Worm (Caenorhabditis elegans) whole organism, early embryonic: ENCODE measurements around the gene oac-6.

Source experiments
- B0310.2 ChIP-seq: sonication (generic microtip); optimal IDR thresholded peaks from 2 replicates; lab custom pipeline; 2016; ENCODE audit warnings: mild to moderate bottlenecking, missing genetic modification characterization, missing compliant biosample characterization
- F13C5.2 ChIP-seq: sonication (generic microtip); optimal IDR thresholded peaks from 2 replicates; lab custom pipeline; 2017; ENCODE audit warnings: mild to moderate bottlenecking, missing genetic modification characterization, inconsistent platforms, missing compliant biosample characterization
- aly-1 ChIP-seq: sonication (generic microtip); optimal IDR thresholded peaks from 2 replicates; lab custom pipeline; 2016; ENCODE audit warnings: missing genetic modification characterization, missing compliant biosample characterization
- ama-1 ChIP-seq: fragments of 150-350 bp; optimal IDR thresholded peaks from 2 replicates; lab custom pipeline; 2014
- ceh-13 ChIP-seq: fragments of 200-800 bp; sonication (Bioruptor generic); optimal IDR thresholded peaks from 2 replicates; lab custom pipeline; 2018; ENCODE audit warnings: mild to moderate bottlenecking, missing genetic modification characterization, missing compliant biosample characterization
- ceh-36 ChIP-seq: sonication (generic microtip); optimal IDR thresholded peaks from 2 replicates; lab custom pipeline; 2016; ENCODE audit warnings: missing genetic modification characterization, inconsistent platforms, missing compliant biosample characterization
- ets-7 ChIP-seq: sonication (generic microtip); optimal IDR thresholded peaks from 2 replicates; lab custom pipeline; 2016; ENCODE audit warnings: missing genotype, missing genetic modification characterization, missing compliant biosample characterization
- flt-1 ChIP-seq: fragments of 200-800 bp; sonication (Bioruptor generic); IDR thresholded peaks from 2 replicates; pipeline ENCODE4 v1.3.6; 2022; ENCODE audit warnings: missing genetic modification characterization, missing compliant biosample characterization
- hmbx-1 ChIP-seq: sonication (generic microtip); optimal IDR thresholded peaks from 2 replicates; lab custom pipeline; 2016; ENCODE audit warnings: mild to moderate bottlenecking, missing genetic modification characterization, missing compliant biosample characterization
- hmg-4 ChIP-seq: fragments of 200-800 bp; sonication (Bioruptor generic); optimal IDR thresholded peaks from 2 replicates; lab custom pipeline; 2018; ENCODE audit warnings: mild to moderate bottlenecking, missing genetic modification characterization, missing compliant biosample characterization
- hnd-1 ChIP-seq: sonication (generic microtip); optimal IDR thresholded peaks from 2 replicates; lab custom pipeline; 2016; ENCODE audit warnings: missing genetic modification characterization, missing compliant biosample characterization
- pes-1 ChIP-seq: fragments of 200-800 bp; sonication (Bioruptor generic); IDR thresholded peaks from 2 replicates; pipeline ENCODE4 v1.3.6; 2022; ENCODE audit warnings: missing genetic modification reagents, missing genetic modification characterization, missing compliant biosample characterization
- scrt-1 ChIP-seq: fragments of 200-800 bp; sonication (Bioruptor generic); IDR thresholded peaks from 2 replicates; pipeline ENCODE4 v1.3.6; 2022; ENCODE audit warnings: missing genetic modification characterization, missing compliant biosample characterization
- sea-1 ChIP-seq: fragments of 200-800 bp; sonication (Bioruptor generic); conservative IDR thresholded peaks from 2 replicates; pipeline ENCODE4 v1.3.6; 2022; ENCODE audit warnings: missing genetic modification characterization, missing compliant biosample characterization
- tbx-11 ChIP-seq: fragments of 200-800 bp; sonication (Bioruptor generic); IDR thresholded peaks from 2 replicates; pipeline ENCODE4 v1.3.6; 2022; ENCODE audit warnings: missing genetic modification characterization, missing compliant biosample characterization
- tbx-37 ChIP-seq: fragments of 200-800 bp; sonication (Bioruptor generic); conservative IDR thresholded peaks from 2 replicates; pipeline ENCODE4 v1.3.6; 2022; ENCODE audit warnings: missing genetic modification reagents, missing genetic modification characterization, missing compliant biosample characterization
- tra-4 ChIP-seq: sonication (generic microtip); optimal IDR thresholded peaks from 2 replicates; lab custom pipeline; 2017; ENCODE audit warnings: missing genetic modification characterization, missing compliant biosample characterization

oac-6 gene

DNA sequence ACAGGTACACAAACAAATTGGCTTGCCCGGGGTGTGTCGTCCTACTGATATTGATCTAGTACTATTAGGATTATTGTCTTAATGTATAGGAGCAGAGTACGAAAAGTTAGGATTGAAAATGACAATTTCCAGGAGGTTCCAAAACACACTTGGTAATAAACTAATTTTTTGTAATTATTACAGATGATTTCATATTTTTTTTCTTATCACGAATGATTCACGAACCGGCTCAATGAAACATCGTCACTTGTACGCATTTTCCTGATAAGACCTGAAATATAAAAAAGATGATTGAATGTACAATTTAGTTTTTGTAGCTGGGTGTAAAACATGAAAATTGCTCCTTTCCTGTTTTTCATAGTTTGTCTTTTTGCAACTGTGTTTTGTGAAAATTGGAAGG, at the start of gene oac-6, which contains the start of gene C31A11.13:
TSS of gene oac-6 (plus strand) at position 279 of the 400 bp plus-strand sequence.
TSS of gene C31A11.13 (minus strand) at position 113 of the 400 bp plus-strand sequence.
- TF ChIP-seq scrt-1 (no peak), hmg-4 (no peak), tra-4 (tag; lab: Kevin White, UChicago) (no peak), tbx-11 (GFP tag; lab: Robert Waterston, UW) (no peak), aly-1 (tag; lab: Kevin White, UChicago) (no peak), B0310.2 (tag; lab: Kevin White, UChicago) (no peak), sea-1 (GFP tag; lab: Robert Waterston, UW) (no peak), hmbx-1 (tag; lab: Kevin White, UChicago) (no peak), ceh-36 (tag; lab: Kevin White, UChicago) (no peak), flt-1 (GFP tag; lab: Robert Waterston, UW) (no peak), ets-7 (tag; lab: Kevin White, UChicago) (no peak), tbx-37 (GFP tag; lab: Robert Waterston, UW) (no peak), hnd-1 (tag; lab: Kevin White, UChicago) (no peak), F13C5.2 (tag; lab: Kevin White, UChicago) (no peak), ama-1 (lab: Kevin White, UChicago) (no peak), ceh-13 (GFP tag; lab: Kevin White, UChicago) (no peak)

ce11 chrV:16253687-16254086, 48.8 kb upstream of the oac-6 start, which contains the start of gene gcy-20:
TSS of gene gcy-20 (minus strand) at chrV:16253787.
- TF ChIP-seq aly-1 (tag; lab: Kevin White, UChicago) (no peak), pes-1 (GFP tag; lab: Robert Waterston, UW) (no peak), hnd-1 (tag; lab: Kevin White, UChicago) (no peak), F13C5.2 (tag; lab: Kevin White, UChicago) (no peak), hmbx-1 (tag; lab: Kevin White, UChicago) (no peak), hmg-4 (no peak), tbx-37 (GFP tag; lab: Robert Waterston, UW) (no peak), sea-1 (GFP tag; lab: Robert Waterston, UW) (no peak), ceh-36 (tag; lab: Kevin White, UChicago) (no peak), flt-1 (GFP tag; lab: Robert Waterston, UW) (no peak), ets-7 (tag; lab: Kevin White, UChicago) (no peak), ama-1 (lab: Kevin White, UChicago) (no peak), ceh-13 (GFP tag; lab: Kevin White, UChicago) (no peak), tbx-11 (GFP tag; lab: Robert Waterston, UW) (no peak), scrt-1 (no peak), B0310.2 (tag; lab: Kevin White, UChicago) (no peak), tra-4 (tag; lab: Kevin White, UChicago) (no peak)

DNA sequence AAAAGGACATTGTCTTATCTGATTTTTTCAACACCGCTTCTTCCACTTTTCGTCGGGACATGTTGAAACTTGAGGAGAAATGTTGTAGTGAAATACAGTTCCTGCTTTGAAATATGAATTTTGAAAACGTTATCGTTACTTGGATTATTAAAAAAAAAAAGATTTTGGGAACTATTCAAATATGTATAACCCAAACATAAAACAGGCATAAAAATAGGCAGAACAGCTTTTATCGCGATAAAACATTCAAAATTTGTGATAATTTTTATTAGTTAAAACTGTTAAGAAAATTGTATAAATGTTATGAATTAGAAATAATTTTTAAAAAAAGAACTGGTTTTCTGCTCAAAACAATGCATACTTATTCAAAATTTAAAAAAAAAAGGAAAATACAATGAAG, 46.1 kb upstream of the oac-6 start, which contains the start of gene bgnt-1.3:
TSS of gene bgnt-1.3 (minus strand) at position 101 of the 400 bp plus-strand sequence.
- no peak for TF ChIP-seq F13C5.2 (tag; lab: Kevin White, UChicago)
- TF ChIP-seq ceh-13 (GFP tag; lab: Kevin White, UChicago) = no peak
- TF ChIP-seq tbx-11 (GFP tag; lab: Robert Waterston, UW) = no peak
- no peak for TF ChIP-seq hnd-1 (tag; lab: Kevin White, UChicago)
- no peak for TF ChIP-seq ets-7 (tag; lab: Kevin White, UChicago)
- no peak for TF ChIP-seq flt-1 (GFP tag; lab: Robert Waterston, UW)
- TF ChIP-seq tbx-37 (GFP tag; lab: Robert Waterston, UW) = no peak
- no peak for TF ChIP-seq B0310.2 (tag; lab: Kevin White, UChicago)
- no peak for TF ChIP-seq aly-1 (tag; lab: Kevin White, UChicago)
- no peak for TF ChIP-seq hmbx-1 (tag; lab: Kevin White, UChicago)

- TF ChIP-seq flt-1 (GFP tag; lab: Robert Waterston, UW) = no peak
- TF ChIP-seq ets-7 (tag; lab: Kevin White, UChicago) = no peak
- no peak for TF ChIP-seq scrt-1
- TF ChIP-seq tbx-11 (GFP tag; lab: Robert Waterston, UW) = no peak
- TF ChIP-seq ama-1 (lab: Kevin White, UChicago) = no peak
- TF ChIP-seq ceh-13 (GFP tag; lab: Kevin White, UChicago) = no peak
- TF ChIP-seq tbx-37 (GFP tag; lab: Robert Waterston, UW) = no peak
- TF ChIP-seq ceh-36 (tag; lab: Kevin White, UChicago) = no peak
These were observed 44.4 kb upstream of the oac-6 start, which contains the start of gene nhr-218 for ce11 chrV:16258142-16258541. TSS of gene nhr-218 (plus strand) at chrV:16258442.

ce11 chrV:16259684-16260083, 42.8 kb upstream of the oac-6 start, which contains the start of gene nhr-127:
TSS of gene nhr-127 (plus strand) at chrV:16259984.
- TF ChIP-seq ets-7 (tag; lab: Kevin White, UChicago) (no peak), F13C5.2 (tag; lab: Kevin White, UChicago) (no peak), tra-4 (tag; lab: Kevin White, UChicago) (no peak), tbx-37 (GFP tag; lab: Robert Waterston, UW) (no peak), tbx-11 (GFP tag; lab: Robert Waterston, UW) (no peak), aly-1 (tag; lab: Kevin White, UChicago) (no peak), scrt-1 (no peak), B0310.2 (tag; lab: Kevin White, UChicago) (no peak), hmg-4 (no peak)

DNA sequence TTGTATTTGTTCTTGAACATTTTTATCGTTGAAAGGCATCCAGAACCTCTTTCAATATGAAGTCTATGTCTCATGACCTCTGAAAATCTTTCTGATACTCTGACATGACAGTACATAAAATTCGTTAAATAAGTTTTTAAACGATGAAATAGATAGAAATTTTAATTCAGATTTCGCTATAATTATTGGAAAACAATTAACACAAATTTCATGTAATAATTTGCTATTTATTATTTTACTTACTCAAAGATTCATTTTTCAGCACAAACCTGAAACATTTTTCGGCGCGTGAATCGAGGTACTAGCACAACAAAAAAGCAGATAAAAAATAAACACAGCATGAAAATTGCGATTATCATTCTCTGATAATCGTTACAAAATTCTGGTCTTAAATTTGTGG, 36.0 kb upstream of the oac-6 start, which contains the start of gene T13F3.4:
TSS of gene T13F3.4 (minus strand) at position 101 of the 400 bp plus-strand sequence.
- TF ChIP-seq B0310.2 (tag; lab: Kevin White, UChicago) (no peak), tbx-37 (GFP tag; lab: Robert Waterston, UW) (no peak), ceh-13 (GFP tag; lab: Kevin White, UChicago) (no peak), sea-1 (GFP tag; lab: Robert Waterston, UW) (no peak), tra-4 (tag; lab: Kevin White, UChicago) (no peak)

- no peak for TF ChIP-seq hmg-4
- no peak for TF ChIP-seq aly-1 (tag; lab: Kevin White, UChicago)
- no peak for TF ChIP-seq ceh-13 (GFP tag; lab: Kevin White, UChicago)
- no peak for TF ChIP-seq scrt-1
- TF ChIP-seq hmbx-1 (tag; lab: Kevin White, UChicago) = no peak
- TF ChIP-seq B0310.2 (tag; lab: Kevin White, UChicago) = no peak
- TF ChIP-seq hnd-1 (tag; lab: Kevin White, UChicago) = no peak
- no peak for TF ChIP-seq pes-1 (GFP tag; lab: Robert Waterston, UW)
- no peak for TF ChIP-seq ceh-36 (tag; lab: Kevin White, UChicago)
- TF ChIP-seq sea-1 (GFP tag; lab: Robert Waterston, UW) = no peak
- no peak for TF ChIP-seq ets-7 (tag; lab: Kevin White, UChicago)
- TF ChIP-seq tra-4 (tag; lab: Kevin White, UChicago) = no peak
These were observed 33.0 kb upstream of the oac-6 start, which contains the start of the genes fbxa-2 and T13F3.8 for ce11 chrV:16269556-16269955. TSS of gene fbxa-2 (minus strand) at chrV:16269656. TSS of gene T13F3.8 (plus strand) at chrV:16269800.
